Worm (Caenorhabditis elegans) whole organism, L3 larva: ENCODE data around the gene srt-43.

Source experiments
- R02D3.7 ChIP-seq: fragments of 150-350 bp; optimal IDR thresholded peaks from 2 replicates; lab custom pipeline; 2014; ENCODE audit warnings: missing biosample characterization, missing genetic modification characterization
- ZK546.5 ChIP-seq: sonication (generic microtip); optimal IDR thresholded peaks from 2 replicates; lab custom pipeline; 2017; ENCODE audit warnings: missing biosample characterization, missing genetic modification characterization
- aly-2 ChIP-seq: fragments of 150-350 bp; optimal IDR thresholded peaks from 2 replicates; lab custom pipeline; 2014; ENCODE audit warnings: missing biosample characterization, missing genetic modification characterization
- ceh-16 ChIP-seq: sonication (generic microtip); optimal IDR thresholded peaks from 2 replicates; lab custom pipeline; 2017; ENCODE audit warnings: missing biosample characterization, missing genetic modification characterization
- ceh-82 ChIP-seq: fragments of 150-350 bp; optimal IDR thresholded peaks from 2 replicates; lab custom pipeline; 2014; ENCODE audit warnings: missing biosample characterization, missing genetic modification characterization
- daf-12 ChIP-seq: fragments of 150-350 bp; optimal IDR thresholded peaks from 2 replicates; lab custom pipeline; 2014; ENCODE audit warnings: missing biosample characterization, missing genetic modification reagents, missing genetic modification characterization
- egl-5 ChIP-seq: fragments of 150-350 bp; optimal IDR thresholded peaks from 2 replicates; lab custom pipeline; 2017; ENCODE audit warnings: missing biosample characterization, missing genetic modification reagents, missing genetic modification characterization, inconsistent platforms
- elt-1 ChIP-seq: fragments of 150-350 bp; optimal IDR thresholded peaks from 2 replicates; lab custom pipeline; 2014; ENCODE audit warnings: missing biosample characterization, missing genetic modification characterization
- elt-2 ChIP-seq: sonication (generic microtip); optimal IDR thresholded peaks from 2 replicates; lab custom pipeline; 2016; ENCODE audit warnings: missing genetic modification reagents, mild to moderate bottlenecking, missing genetic modification characterization, missing compliant biosample characterization
- elt-3 ChIP-seq, 3 experiments: fragments of 150-350 bp in 1 of 3; sonication (generic microtip) in 2 of 3; optimal IDR thresholded peaks; 2 replicates in 2 of 3; 4 replicates in 1 of 3; lab custom pipeline; 2014 to 2017; ENCODE audit warnings: missing biosample characterization in 3 of 3, missing genetic modification characterization in 3 of 3
- eor-1 ChIP-seq, 2 experiments: fragments of 150-350 bp; optimal IDR thresholded peaks; 2 replicates each; lab custom pipeline; 2014 to 2018; ENCODE audit warnings: missing biosample characterization in 2 of 2, missing genetic modification characterization in 2 of 2
- fkh-10 ChIP-seq: sonication (generic microtip); optimal IDR thresholded peaks from 2 replicates; lab custom pipeline; 2017; ENCODE audit warnings: missing biosample characterization, missing genetic modification reagents, missing genetic modification characterization
- fkh-2 ChIP-seq: fragments of 150-350 bp; optimal IDR thresholded peaks from 2 replicates; lab custom pipeline; 2014; ENCODE audit warnings: missing biosample characterization, missing genetic modification reagents, missing genetic modification characterization
- fos-1 ChIP-seq: fragments of 150-350 bp; optimal IDR thresholded peaks from 2 replicates; lab custom pipeline; 2014; ENCODE audit warnings: missing biosample characterization, missing genetic modification characterization
- hmg-11 ChIP-seq: sonication (generic microtip); optimal IDR thresholded peaks from 2 replicates; lab custom pipeline; 2016; ENCODE audit warnings: missing genetic modification characterization, missing compliant biosample characterization
- jun-1 ChIP-seq: fragments of 150-350 bp; optimal IDR thresholded peaks from 2 replicates; lab custom pipeline; 2014; ENCODE audit warnings: missing biosample characterization, missing genetic modification reagents, missing genetic modification characterization
- lin-15B ChIP-seq: fragments of 150-350 bp; optimal IDR thresholded peaks from 2 replicates; lab custom pipeline; 2014; ENCODE audit warnings: missing biosample characterization, missing genetic modification characterization
- lin-39 ChIP-seq: fragments of 150-350 bp; optimal IDR thresholded peaks from 2 replicates; lab custom pipeline; 2018; ENCODE audit warnings: missing biosample characterization, missing genetic modification reagents, missing genetic modification characterization
- lsy-12 ChIP-seq: sonication (generic microtip); optimal IDR thresholded peaks from 2 replicates; lab custom pipeline; 2016; ENCODE audit warnings: mild to moderate bottlenecking, missing genetic modification characterization, missing compliant biosample characterization
- mdl-1 ChIP-seq: fragments of 150-350 bp; optimal IDR thresholded peaks from 2 replicates; lab custom pipeline; 2014; ENCODE audit warnings: missing biosample characterization, missing genetic modification characterization
- nfya-1 ChIP-seq: sonication (generic microtip); optimal IDR thresholded peaks from 2 replicates; lab custom pipeline; 2017; ENCODE audit warnings: missing genetic modification characterization, mild to moderate bottlenecking, missing compliant biosample characterization, antibody characterized with exemption, moderate library complexity; ENCODE audit not compliant: insufficient read depth
- nhr-23 ChIP-seq: fragments of 150-350 bp; optimal IDR thresholded peaks from 2 replicates; lab custom pipeline; 2014; ENCODE audit warnings: missing biosample characterization, missing genetic modification reagents, missing genetic modification characterization
- nhr-237 ChIP-seq: fragments of 150-350 bp; optimal IDR thresholded peaks from 2 replicates; lab custom pipeline; 2014; ENCODE audit warnings: missing biosample characterization, missing genetic modification characterization
- nhr-25 ChIP-seq: sonication (generic microtip); optimal IDR thresholded peaks from 2 replicates; lab custom pipeline; 2017; ENCODE audit warnings: missing biosample characterization, missing genetic modification characterization
- nhr-43 ChIP-seq: sonication (generic microtip); optimal IDR thresholded peaks from 2 replicates; lab custom pipeline; 2016; ENCODE audit warnings: mild to moderate bottlenecking, missing genetic modification characterization, missing compliant biosample characterization; ENCODE audit not compliant: poor library complexity, severe bottlenecking
- nhr-67 ChIP-seq: fragments of 150-350 bp; optimal IDR thresholded peaks from 2 replicates; lab custom pipeline; 2014; ENCODE audit warnings: missing biosample characterization, missing genetic modification characterization
- nhr-76 ChIP-seq: fragments of 150-350 bp; sonication (generic microtip); optimal IDR thresholded peaks from 5 replicates; lab custom pipeline; 2014; ENCODE audit warnings: missing biosample characterization, missing genetic modification characterization
- nhr-77 ChIP-seq: fragments of 150-350 bp; optimal IDR thresholded peaks from 2 replicates; lab custom pipeline; 2014; ENCODE audit warnings: missing biosample characterization, missing genetic modification characterization
- pha-4 ChIP-seq: fragments of 150-350 bp; optimal IDR thresholded peaks from 2 replicates; lab custom pipeline; 2014; ENCODE audit warnings: missing biosample characterization, missing genetic modification reagents, missing genetic modification characterization
- pqm-1 ChIP-seq: fragments of 150-350 bp; optimal IDR thresholded peaks from 2 replicates; lab custom pipeline; 2017; ENCODE audit warnings: missing biosample characterization, missing genetic modification characterization, inconsistent platforms
- sea-2 ChIP-seq: fragments of 150-350 bp; sonication (generic microtip); optimal IDR thresholded peaks from 4 replicates; lab custom pipeline; 2014; ENCODE audit warnings: missing biosample characterization, missing genetic modification reagents, missing genetic modification characterization
- snpc-4 ChIP-seq: fragments of 150-350 bp; optimal IDR thresholded peaks from 2 replicates; lab custom pipeline; 2014; ENCODE audit warnings: missing biosample characterization, missing genetic modification characterization
- tbx-2 ChIP-seq: sonication (generic microtip); optimal IDR thresholded peaks from 2 replicates; lab custom pipeline; 2016; ENCODE audit warnings: mild to moderate bottlenecking, missing genetic modification characterization, missing compliant biosample characterization
- unc-39 ChIP-seq: sonication (generic microtip); optimal IDR thresholded peaks from 4 replicates; lab custom pipeline; 2017; ENCODE audit warnings: missing biosample characterization, missing genetic modification characterization
- unc-62 ChIP-seq: fragments of 150-350 bp; sonication (generic microtip); optimal IDR thresholded peaks from 4 replicates; lab custom pipeline; 2014; ENCODE audit warnings: missing biosample characterization, missing genetic modification reagents, missing genetic modification characterization
- ztf-11 ChIP-seq: fragments of 150-350 bp; optimal IDR thresholded peaks from 2 replicates; lab custom pipeline; 2014; ENCODE audit warnings: missing biosample characterization, missing genetic modification characterization
- ztf-4 ChIP-seq: fragments of 150-350 bp; optimal IDR thresholded peaks from 2 replicates; lab custom pipeline; 2014; ENCODE audit warnings: missing biosample characterization, missing genetic modification characterization

srt-43 gene

ce11 chrV:12795196-12795595 is 26.1 kb downstream of the srt-43 start, which contains the start of gene ugt-4:
ugt-4 (minus strand) TSS chrV:12795336.
- TF ChIP-seq lin-39 (tag; lab: Kevin White, UChicago), result no peak
- TF ChIP-seq snpc-4 (tag; lab: Kevin White, UChicago), result no peak
- no peak for TF ChIP-seq nfya-1 (tag; lab: Kevin White, UChicago)
- no peak for TF ChIP-seq nhr-25
- TF ChIP-seq ZK546.5 (tag; lab: Kevin White, UChicago), result no peak
- TF ChIP-seq nhr-67, result no peak
- TF ChIP-seq unc-39 (tag; lab: Kevin White, UChicago), result no peak
- no peak for TF ChIP-seq nhr-23 (tag; lab: Kevin White, UChicago)
- no peak for TF ChIP-seq ztf-11 (tag; lab: Kevin White, UChicago)
- TF ChIP-seq jun-1 (tag; lab: Kevin White, UChicago), result peak; percentile 19
- no peak for TF ChIP-seq hmg-11 (tag; lab: Kevin White, UChicago)
- TF ChIP-seq fkh-2 (tag; lab: Kevin White, UChicago), result no peak
- no peak for TF ChIP-seq fos-1 (tag; lab: Kevin White, UChicago)
- TF ChIP-seq nhr-77, result no peak
- no peak for TF ChIP-seq egl-5 (tag; lab: Kevin White, UChicago)
- TF ChIP-seq lin-15B, result no peak
- no peak for TF ChIP-seq R02D3.7
- TF ChIP-seq nhr-76 (tag; lab: Kevin White, UChicago), result no peak
- no peak for TF ChIP-seq elt-3 (tag; optimal IDR thresholded peaks at IDR 0.05; lab: Kevin White, UChicago)
- peak; percentile 72 for TF ChIP-seq elt-2 (tag; lab: Kevin White, UChicago)
- TF ChIP-seq daf-12 (tag; lab: Kevin White, UChicago), result no peak
- TF ChIP-seq elt-1 (tag; lab: Kevin White, UChicago), result no peak
- no peak for TF ChIP-seq nhr-43 (tag; lab: Kevin White, UChicago)
- TF ChIP-seq eor-1 (tag; optimal IDR thresholded peaks at IDR 0.05; lab: Kevin White, UChicago), result no peak
- TF ChIP-seq tbx-2 (tag; lab: Kevin White, UChicago), result no peak
- TF ChIP-seq pha-4 (tag; lab: Kevin White, UChicago), result peak; percentile 20
- TF ChIP-seq unc-62, result no peak
- TF ChIP-seq pqm-1 (tag; lab: Kevin White, UChicago), result peak; percentile 85
- no peak for TF ChIP-seq ceh-16

ce11 chrV:12795927-12796326 is 26.9 kb downstream of the srt-43 start:
- no peak for TF ChIP-seq R02D3.7
- no peak for TF ChIP-seq pha-4 (tag; lab: Kevin White, UChicago)
- no peak for TF ChIP-seq nfya-1 (tag; lab: Kevin White, UChicago)
- TF ChIP-seq lin-15B, result no peak
- TF ChIP-seq fkh-10, result no peak
- no peak for TF ChIP-seq mdl-1
- peak; percentile 75 for TF ChIP-seq pqm-1 (tag; lab: Kevin White, UChicago)
- no peak for TF ChIP-seq ztf-4
- no peak for TF ChIP-seq nhr-237
- no peak for TF ChIP-seq sea-2
- no peak for TF ChIP-seq tbx-2 (tag; lab: Kevin White, UChicago)
- no peak for TF ChIP-seq nhr-77
- peak; percentile 35 for TF ChIP-seq elt-2 (tag; lab: Kevin White, UChicago)
- TF ChIP-seq lsy-12 (tag; lab: Kevin White, UChicago), result no peak
- no peak for TF ChIP-seq unc-62
- TF ChIP-seq, all 47 proteins: peak for 2

DNA sequence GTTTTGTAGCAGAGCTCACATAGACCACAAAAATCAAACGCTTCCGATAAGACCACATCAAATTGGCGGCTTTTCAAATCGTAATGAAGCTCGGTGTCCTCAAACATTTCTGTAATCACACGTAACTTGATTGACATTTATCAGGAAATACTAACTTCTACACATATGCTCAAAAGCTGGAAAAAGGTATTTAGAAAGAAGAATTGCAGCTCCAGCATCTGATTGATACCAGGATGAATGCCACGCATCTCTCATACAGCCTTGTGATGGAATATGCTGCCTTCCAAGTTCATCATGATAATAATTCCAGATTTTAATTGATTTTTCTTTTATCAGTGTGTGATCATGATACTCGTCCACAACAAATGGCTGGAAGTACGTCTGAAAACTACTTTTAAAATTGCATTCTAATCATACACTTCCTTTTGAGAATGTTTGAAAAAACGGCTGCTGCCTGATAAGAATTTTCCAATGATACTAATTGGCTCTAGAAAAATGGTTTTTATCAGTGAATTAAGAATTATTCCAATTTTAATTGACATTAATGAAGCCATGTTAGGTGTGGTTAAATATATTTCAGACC is 28.0 kb downstream of the srt-43 start:
- peak; percentile 76 for TF ChIP-seq elt-2 (tag; lab: Kevin White, UChicago)
- no peak for TF ChIP-seq ceh-82 (tag; lab: Kevin White, UChicago)

DNA sequence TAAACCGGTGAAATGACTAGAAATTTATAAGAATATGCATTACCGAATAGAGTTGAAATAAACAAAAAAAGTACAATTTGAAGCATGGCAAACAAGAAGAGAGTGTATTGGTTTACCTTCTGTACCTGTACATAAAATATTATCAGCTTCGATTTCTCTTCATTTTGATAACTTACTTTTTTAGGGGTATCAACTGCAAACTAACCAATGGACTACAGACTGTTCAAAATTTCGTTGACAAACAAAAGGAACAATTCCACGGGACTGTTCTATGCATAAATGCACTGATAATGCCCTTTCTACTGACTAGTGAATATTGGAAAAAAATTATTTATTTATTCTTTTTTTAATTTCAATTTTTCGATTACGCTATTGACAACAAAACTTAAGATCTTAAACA is 28.9 kb downstream of the srt-43 start, which contains the start of gene ugt-6:
ugt-6 (minus strand) TSS at position 233 of the 400 bp plus-strand sequence.
- peak; percentile 22 for TF ChIP-seq elt-2 (tag; lab: Kevin White, UChicago)
- TF ChIP-seq aly-2, result no peak
- peak; percentile 9 for TF ChIP-seq pqm-1 (tag; lab: Kevin White, UChicago)
